Fruit fly (Drosophila melanogaster) whole organism, larva: ENCODE results near the gene Ir7d.

ENCODE experiments used
- noc ChIP-seq: fragments of 200-800 bp; sonication (Bioruptor generic); optimal IDR thresholded peaks from 3 replicates; lab custom pipeline; 2019; ENCODE audit warnings: missing biosample characterization, mild to moderate bottlenecking, missing genetic modification characterization, moderate library complexity

Ir7d gene

DNA sequence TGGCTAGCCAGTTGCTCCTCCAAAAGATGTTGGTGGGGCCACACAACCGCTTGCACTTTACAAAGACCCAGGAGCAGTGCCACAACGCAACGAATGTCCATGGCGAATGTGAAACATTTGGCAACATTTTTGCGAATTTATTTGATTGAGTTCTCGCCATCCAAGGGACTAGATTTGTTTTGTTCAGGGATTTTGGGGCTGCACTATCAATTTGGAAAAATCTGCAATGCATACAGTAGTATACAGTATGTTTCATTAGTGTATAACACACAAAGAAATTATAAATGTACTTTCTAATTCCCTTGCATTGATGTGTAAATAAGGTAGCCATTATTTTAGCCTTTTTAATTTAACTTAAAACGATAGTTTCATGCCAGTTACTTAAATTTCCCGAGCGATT, at the start of gene Ir7d:
Gene Ir7d (minus strand): TSS at position 101 of the 400 bp plus-strand sequence.
- no peak for TF ChIP-seq noc (tag; lab: Kevin White, UChicago)

- TF ChIP-seq noc (tag; lab: Kevin White, UChicago), result no peak
Measured at dm6 chrX:7924913-7925312, 46.3 kb upstream of the Ir7d start.

DNA sequence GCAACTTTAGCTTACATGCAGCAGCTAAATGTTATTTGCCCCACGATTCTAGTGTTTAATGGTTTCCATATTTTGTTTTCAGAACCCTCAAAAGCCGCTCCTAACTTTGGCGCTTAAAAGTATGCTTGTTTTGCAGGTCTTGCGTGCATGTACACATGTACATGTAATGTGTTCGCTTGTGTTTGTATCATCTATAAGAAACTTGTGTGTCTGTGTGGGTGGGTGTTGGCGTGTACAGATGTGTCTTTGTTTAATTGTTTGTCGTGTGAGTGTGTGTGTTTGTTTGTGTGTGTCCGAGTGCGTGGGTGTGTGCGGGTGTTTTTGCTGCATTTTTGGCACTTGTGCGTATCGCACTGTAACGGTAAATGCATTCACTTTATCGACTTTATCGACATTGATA, 44.4 kb upstream of the Ir7d start:
- no peak for TF ChIP-seq noc (tag; lab: Kevin White, UChicago)

DNA sequence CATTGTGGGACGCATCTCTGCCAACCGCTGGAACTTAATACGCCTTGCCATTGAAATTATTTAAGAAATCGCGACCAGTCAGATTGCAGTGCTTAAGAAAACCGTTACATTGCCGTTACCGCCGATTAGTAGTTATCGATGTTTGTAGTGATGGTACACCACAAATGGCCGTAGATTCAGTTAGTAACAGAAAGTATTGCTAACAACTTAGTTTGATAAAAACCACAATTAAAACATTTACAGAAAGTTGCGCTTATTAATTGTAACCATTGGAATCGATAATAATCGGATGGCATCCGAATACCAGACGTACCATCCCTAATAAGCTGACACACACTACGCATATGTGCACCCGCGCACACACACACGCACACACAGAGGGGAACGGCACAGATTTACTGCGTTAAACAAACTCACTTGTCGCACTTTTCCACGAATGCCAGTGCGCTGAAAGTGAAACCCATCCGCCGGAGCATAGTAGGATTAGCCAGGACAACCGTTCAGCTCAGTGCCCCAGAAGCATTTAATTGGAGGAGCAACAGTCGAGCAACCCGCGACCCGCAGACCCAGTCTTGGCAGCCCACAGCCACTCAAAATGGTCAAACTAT, 41.5 kb upstream of the Ir7d start, which contains the start of the genes hdm and Ykt6:
Gene hdm (minus strand): TSS at position 51 of the 608 bp plus-strand sequence.
Gene Ykt6 (plus strand): TSS at position 329 of the 608 bp plus-strand sequence.
- no peak for TF ChIP-seq noc (tag; lab: Kevin White, UChicago)

DNA sequence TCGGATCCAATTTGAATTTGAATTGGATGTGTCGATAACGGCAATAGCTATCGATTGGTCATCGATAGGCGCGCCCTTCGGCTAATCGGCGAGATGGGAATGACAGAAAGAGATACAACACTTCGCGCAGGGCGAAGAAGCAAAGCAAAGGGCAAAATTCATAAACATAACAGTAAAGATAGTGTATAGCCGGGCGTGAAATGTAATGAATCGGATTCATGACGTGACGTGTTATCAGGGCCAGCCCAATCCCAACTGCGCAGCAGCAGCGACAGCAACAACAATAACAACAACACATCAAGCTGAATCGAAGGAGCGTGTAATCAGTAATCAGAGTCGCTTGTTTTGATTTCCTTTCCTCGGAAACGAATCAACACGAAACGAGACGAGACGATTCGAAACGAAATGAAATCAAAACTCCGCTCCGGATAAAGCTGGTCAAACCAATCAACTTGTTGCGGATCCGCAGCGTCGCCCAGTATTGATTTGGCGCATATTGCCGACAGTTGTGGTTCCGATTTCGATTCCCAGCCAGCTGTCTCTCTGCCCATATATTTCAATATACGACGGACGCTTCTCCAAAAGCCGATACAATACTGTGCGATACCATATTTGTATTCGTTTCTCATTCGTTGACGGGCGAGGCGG, 33.5 kb upstream of the Ir7d start, which contains the start of gene snz:
Gene snz (plus strand): TSS at position 107 of the 648 bp plus-strand sequence.
- TF ChIP-seq noc (tag; lab: Kevin White, UChicago), result no peak

DNA sequence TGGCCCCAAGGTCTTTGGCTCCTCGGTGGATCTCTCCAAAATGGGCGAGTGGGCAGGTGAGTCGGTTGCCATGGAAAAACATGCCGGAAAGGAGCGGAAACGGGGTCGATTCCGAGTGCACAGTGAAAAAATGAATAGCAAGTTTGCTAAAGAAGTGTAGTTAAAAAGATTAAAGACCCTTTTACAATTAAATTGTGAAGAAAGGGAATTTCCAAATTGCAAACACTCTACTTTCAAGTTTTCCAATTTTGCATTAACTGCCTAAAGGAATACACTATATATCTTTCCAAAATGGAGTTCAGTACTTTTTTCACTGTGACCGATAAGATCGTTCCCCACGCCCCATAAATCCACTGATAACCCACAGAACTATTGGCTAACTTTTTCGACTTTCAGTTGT, 30.8 kb upstream of the Ir7d start:
- TF ChIP-seq noc (tag; lab: Kevin White, UChicago), result no peak

DNA sequence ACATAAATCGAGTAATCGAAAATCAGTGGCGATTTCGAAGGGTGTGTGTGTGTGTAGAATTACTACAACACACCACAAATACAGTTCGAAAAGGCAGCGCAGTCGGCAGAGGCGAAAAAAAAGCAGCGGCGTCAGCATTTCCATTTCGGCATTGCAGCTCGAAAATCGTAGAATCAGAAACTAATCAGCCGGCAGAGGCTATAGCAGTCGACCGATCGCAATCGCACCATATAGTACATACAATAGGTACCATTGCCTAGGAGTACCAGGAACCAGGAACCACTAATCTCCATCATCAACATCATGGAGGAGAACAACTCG, 30.4 kb upstream of the Ir7d start:
- no peak for TF ChIP-seq noc (tag; lab: Kevin White, UChicago)

dm6 chrX:7908239-7909068, 29.8 kb upstream of the Ir7d start, which contains the start of the genes dpr14 and spidey:
Gene dpr14, minus strand, starts transcription at chrX:7908286.
Gene spidey, plus strand, starts transcription at chrX:7908931.
- TF ChIP-seq noc (tag; lab: Kevin White, UChicago), result peak; percentile 95

DNA sequence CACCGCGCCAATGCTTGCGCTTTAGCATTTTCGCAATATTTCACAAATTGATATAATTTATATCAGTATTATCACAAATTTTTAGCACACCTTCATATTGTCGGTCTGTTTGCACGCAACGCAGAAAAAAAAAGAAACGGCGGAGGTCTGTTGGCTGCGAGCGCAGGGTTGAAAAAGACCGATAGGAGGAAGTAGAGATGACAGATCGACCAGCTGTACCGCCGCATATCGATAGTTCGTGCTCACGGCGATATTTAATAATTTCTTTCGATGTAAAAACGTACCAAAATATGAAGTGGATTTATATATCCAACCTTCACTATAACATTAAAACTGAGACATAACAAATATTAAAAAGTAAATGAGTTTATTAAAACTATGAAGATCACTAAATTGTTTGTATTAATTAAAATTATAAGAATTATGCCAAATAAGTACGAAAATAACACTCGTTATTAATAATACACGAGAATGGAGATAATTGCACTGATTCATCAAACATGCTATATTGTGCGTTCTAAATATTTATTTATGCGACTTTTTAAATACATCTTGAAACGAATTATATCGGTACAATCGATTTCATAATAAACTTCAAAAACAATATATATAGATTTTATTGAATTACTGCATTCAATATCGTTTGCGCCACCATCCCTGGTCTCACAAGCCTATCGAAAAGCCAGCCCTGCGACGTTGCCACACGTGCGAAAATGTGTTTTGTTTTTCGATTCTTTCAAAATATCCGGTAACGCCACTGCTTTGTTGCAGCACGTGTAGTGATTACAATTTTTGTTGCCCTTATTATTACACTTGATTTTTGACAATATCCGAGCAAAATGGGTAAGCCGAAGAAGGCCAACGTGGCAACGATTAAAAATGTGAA, 22.8 kb upstream of the Ir7d start, which contains the start of the genes RpS6 and bys:
Gene RpS6 (minus strand): TSS at position 179 of the 886 bp plus-strand sequence.
Gene bys (plus strand): TSS at position 728 of the 886 bp plus-strand sequence.
- TF ChIP-seq noc (tag; lab: Kevin White, UChicago), result peak; percentile 17

- no peak for TF ChIP-seq noc (tag; lab: Kevin White, UChicago)
Measured at dm6 chrX:7900659-7901058, 22.0 kb upstream of the Ir7d start.

dm6 chrX:7893411-7894122, 14.9 kb upstream of the Ir7d start, which contains the start of the genes CG45089, ND-MNLL and p115:
Gene CG45089, minus strand, starts transcription at chrX:7893798.
Gene ND-MNLL, minus strand, starts transcription at chrX:7893798.
Gene p115, plus strand, starts transcription at chrX:7894031.
- TF ChIP-seq noc (tag; lab: Kevin White, UChicago), result peak; percentile 55

dm6 chrX:7892539-7892899, 13.9 kb upstream of the Ir7d start:
- peak; percentile 3 for TF ChIP-seq noc (tag; lab: Kevin White, UChicago)

DNA sequence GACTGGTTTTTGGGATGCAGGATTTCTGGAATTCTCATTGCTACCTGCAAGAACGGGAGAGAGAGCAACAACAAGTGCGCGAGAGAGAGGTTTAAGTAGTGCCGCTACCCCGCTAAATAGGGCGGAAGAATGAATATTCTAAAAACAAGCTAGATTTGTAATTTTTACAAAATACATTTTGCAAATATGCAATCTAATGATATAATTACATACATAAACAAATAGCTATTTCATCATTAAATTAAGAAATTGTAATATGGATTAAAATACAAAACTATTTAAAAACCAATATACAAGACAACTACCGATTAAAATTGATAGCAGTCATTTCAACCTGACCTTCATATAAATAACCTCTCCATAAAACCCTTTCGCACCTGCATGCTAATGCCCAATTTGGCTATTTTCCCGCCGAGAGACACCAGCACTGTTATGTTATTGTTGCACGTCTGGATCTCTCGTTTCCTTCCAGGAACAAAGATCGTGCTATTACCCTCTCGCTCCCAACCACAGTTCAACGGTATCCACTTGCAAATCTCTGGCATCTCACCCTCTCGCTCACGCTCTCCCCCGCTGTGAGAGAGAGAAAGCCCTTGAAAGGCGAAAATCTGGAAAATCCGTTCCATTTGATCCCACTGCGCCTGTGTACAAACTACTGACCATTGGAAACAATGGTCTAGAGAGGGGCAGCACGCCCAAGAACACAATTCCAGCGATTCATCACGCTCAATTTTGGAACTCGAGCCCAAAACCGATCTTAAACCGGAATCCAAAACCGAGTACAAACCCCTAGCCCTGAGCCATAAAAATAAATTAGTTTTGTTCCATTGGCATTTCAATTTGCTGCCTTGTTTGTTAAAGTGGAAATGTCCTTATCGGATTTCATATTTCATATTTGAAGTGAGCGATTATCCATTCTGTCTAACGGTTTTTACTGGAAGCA, 13.2 kb upstream of the Ir7d start, which contains the start of gene Nek2:
Gene Nek2 (minus strand): TSS at position 51 of the 943 bp plus-strand sequence.
- TF ChIP-seq noc (tag; lab: Kevin White, UChicago), result no peak
